Worm (Caenorhabditis elegans) whole organism, midembryonic: ENCODE data around the gene nfu-1.

Experiments
- T22C8.4 ChIP-seq: fragments of 200-800 bp; sonication (Bioruptor generic); IDR thresholded peaks from 2 replicates; pipeline ENCODE4 v1.3.6; 2022; ENCODE audit warnings: missing genetic modification characterization, missing compliant biosample characterization
- cog-1 ChIP-seq: sonication (generic microtip); optimal IDR thresholded peaks from 2 replicates; lab custom pipeline; 2016; ENCODE audit warnings: missing genetic modification characterization, missing compliant biosample characterization
- flt-1 ChIP-seq: fragments of 200-800 bp; sonication (Bioruptor generic); IDR thresholded peaks from 2 replicates; pipeline ENCODE4 v1.3.6; 2022; ENCODE audit warnings: missing genetic modification characterization, missing compliant biosample characterization
- klf-2 ChIP-seq: fragments of 200-800 bp; sonication (Bioruptor generic); conservative IDR thresholded peaks from 2 replicates; pipeline ENCODE4 v1.3.6; 2022; ENCODE audit warnings: missing genetic modification reagents, missing genetic modification characterization, missing compliant biosample characterization
- med-1 ChIP-seq: sonication (generic microtip); optimal IDR thresholded peaks from 2 replicates; lab custom pipeline; 2017; ENCODE audit warnings: missing genetic modification characterization, mild to moderate bottlenecking, missing compliant biosample characterization, antibody characterized with exemption, missing genetic modification reagents; ENCODE audit not compliant: insufficient read depth
- ref-1 ChIP-seq: fragments of 200-800 bp; sonication (Bioruptor generic); conservative IDR thresholded peaks from 2 replicates; pipeline ENCODE4 v1.3.6; 2022; ENCODE audit warnings: missing genetic modification reagents, missing genetic modification characterization, missing compliant biosample characterization
- tab-1 ChIP-seq: fragments of 200-800 bp; sonication (Bioruptor generic); IDR thresholded peaks from 2 replicates; pipeline ENCODE4 v1.3.6; 2022; ENCODE audit warnings: missing genetic modification characterization, missing compliant biosample characterization
- ztf-23 ChIP-seq: fragments of 200-800 bp; sonication (Bioruptor generic); IDR thresholded peaks from 2 replicates; pipeline ENCODE4 v1.3.6; 2022; ENCODE audit warnings: missing genetic modification reagents, missing genetic modification characterization, missing compliant biosample characterization
- ztf-29 ChIP-seq: fragments of 200-800 bp; sonication (Bioruptor generic); IDR thresholded peaks from 2 replicates; pipeline ENCODE4 v1.3.6; 2022; ENCODE audit warnings: missing genetic modification reagents, missing genetic modification characterization, missing compliant biosample characterization

nfu-1 gene

ce11 chrIV:10381035-10381434 lies 6.2 kb upstream of the nfu-1 start:
- TF ChIP-seq tab-1 (GFP tag; lab: Robert Waterston, UW) (no peak), cog-1 (tag; lab: Kevin White, UChicago) (no peak)

ce11 chrIV:10382894-10383293 lies 4.3 kb upstream of the nfu-1 start:
- no peak for TF ChIP-seq ref-1 (GFP tag; lab: Robert Waterston, UW)
- no peak for TF ChIP-seq ztf-29 (GFP tag; lab: Robert Waterston, UW)
- TF ChIP-seq ztf-23 (GFP tag; lab: Robert Waterston, UW) = no peak
- TF ChIP-seq med-1 = no peak
- no peak for TF ChIP-seq tab-1 (GFP tag; lab: Robert Waterston, UW)
- no peak for TF ChIP-seq klf-2 (GFP tag; lab: Robert Waterston, UW)
- no peak for TF ChIP-seq T22C8.4 (GFP tag; lab: Robert Waterston, UW)
- no peak for TF ChIP-seq cog-1 (tag; lab: Kevin White, UChicago)
- TF ChIP-seq flt-1 = no peak

ce11 chrIV:10388263-10388662 lies 1.1 kb downstream of the nfu-1 start, which contains the start of gene R10H10.3:
Gene R10H10.3 (plus strand): TSS chrIV:10388505.
- TF ChIP-seq klf-2 (GFP tag; lab: Robert Waterston, UW) = no peak
- TF ChIP-seq T22C8.4 (GFP tag; lab: Robert Waterston, UW) = no peak
- TF ChIP-seq cog-1 (tag; lab: Kevin White, UChicago) = no peak
- TF ChIP-seq ztf-29 (GFP tag; lab: Robert Waterston, UW) = no peak
- no peak for TF ChIP-seq flt-1
- no peak for TF ChIP-seq tab-1 (GFP tag; lab: Robert Waterston, UW)
- TF ChIP-seq ref-1 (GFP tag; lab: Robert Waterston, UW) = no peak
- TF ChIP-seq ztf-23 (GFP tag; lab: Robert Waterston, UW) = no peak
- TF ChIP-seq med-1 = no peak

ce11 chrIV:10391827-10392226 lies 4.6 kb downstream of the nfu-1 start, which contains the start of gene spe-26:
Gene spe-26 (minus strand): TSS chrIV:10391927.
- TF ChIP-seq med-1 (no peak), ztf-29 (GFP tag; lab: Robert Waterston, UW) (no peak), cog-1 (tag; lab: Kevin White, UChicago) (no peak), ref-1 (GFP tag; lab: Robert Waterston, UW) (no peak), tab-1 (GFP tag; lab: Robert Waterston, UW) (no peak), T22C8.4 (GFP tag; lab: Robert Waterston, UW) (no peak), ztf-23 (GFP tag; lab: Robert Waterston, UW) (no peak), klf-2 (GFP tag; lab: Robert Waterston, UW) (no peak)

- no peak for TF ChIP-seq T22C8.4 (GFP tag; lab: Robert Waterston, UW)
- no peak for TF ChIP-seq ztf-23 (GFP tag; lab: Robert Waterston, UW)
- TF ChIP-seq ztf-29 (GFP tag; lab: Robert Waterston, UW) = no peak
- TF ChIP-seq flt-1 = no peak
- no peak for TF ChIP-seq med-1
- no peak for TF ChIP-seq klf-2 (GFP tag; lab: Robert Waterston, UW)
- no peak for TF ChIP-seq tab-1 (GFP tag; lab: Robert Waterston, UW)
- no peak for TF ChIP-seq ref-1 (GFP tag; lab: Robert Waterston, UW)
- no peak for TF ChIP-seq cog-1 (tag; lab: Kevin White, UChicago)
Observed at ce11 chrIV:10394858-10395257, 7.6 kb downstream of the nfu-1 start, which contains the start of gene R10H10.4. Gene R10H10.4 (minus strand): TSS chrIV:10394958.

- TF ChIP-seq flt-1 (no peak), T22C8.4 (GFP tag; lab: Robert Waterston, UW) (no peak), tab-1 (GFP tag; lab: Robert Waterston, UW) (no peak)
Observed at ce11 chrIV:10396827-10397226, 9.6 kb downstream of the nfu-1 start.

ce11 chrIV:10398244-10398643 lies 11.0 kb downstream of the nfu-1 start:
- TF ChIP-seq ztf-29 (GFP tag; lab: Robert Waterston, UW) (no peak), cog-1 (tag; lab: Kevin White, UChicago) (no peak), klf-2 (GFP tag; lab: Robert Waterston, UW) (no peak), flt-1 (no peak), T22C8.4 (GFP tag; lab: Robert Waterston, UW) (no peak), tab-1 (GFP tag; lab: Robert Waterston, UW) (no peak), ztf-23 (GFP tag; lab: Robert Waterston, UW) (no peak), med-1 (no peak), ref-1 (GFP tag; lab: Robert Waterston, UW) (no peak)

- TF ChIP-seq tab-1 (GFP tag; lab: Robert Waterston, UW) = no peak
- peak; percentile 80 for TF ChIP-seq cog-1 (tag; lab: Kevin White, UChicago)
- no peak for TF ChIP-seq ztf-23 (GFP tag; lab: Robert Waterston, UW)
- no peak for TF ChIP-seq ztf-29 (GFP tag; lab: Robert Waterston, UW)
- no peak for TF ChIP-seq med-1
Observed at ce11 chrIV:10403193-10404058, 16.2 kb downstream of the nfu-1 start, which contains the start of gene gpa-7. Gene gpa-7 (plus strand): TSS chrIV:10404008.

ce11 chrIV:10409377-10409776 lies 22.2 kb downstream of the nfu-1 start, which contains the start of gene rfk-1:
Gene rfk-1 (minus strand): TSS chrIV:10409477.
- TF ChIP-seq tab-1 (GFP tag; lab: Robert Waterston, UW) (no peak), cog-1 (tag; lab: Kevin White, UChicago) (no peak), med-1 (no peak), flt-1 (no peak), T22C8.4 (GFP tag; lab: Robert Waterston, UW) (no peak), klf-2 (GFP tag; lab: Robert Waterston, UW) (no peak), ztf-29 (GFP tag; lab: Robert Waterston, UW) (no peak)

ce11 chrIV:10413828-10414227 lies 26.6 kb downstream of the nfu-1 start, which contains the start of gene R10H10.7:
Gene R10H10.7 (minus strand): TSS chrIV:10413928.
- no peak for TF ChIP-seq klf-2 (GFP tag; lab: Robert Waterston, UW)
- no peak for TF ChIP-seq flt-1
- no peak for TF ChIP-seq ztf-23 (GFP tag; lab: Robert Waterston, UW)
- no peak for TF ChIP-seq med-1
- TF ChIP-seq ztf-29 (GFP tag; lab: Robert Waterston, UW) = no peak
- TF ChIP-seq ref-1 (GFP tag; lab: Robert Waterston, UW) = no peak
- TF ChIP-seq cog-1 (tag; lab: Kevin White, UChicago) = no peak
- no peak for TF ChIP-seq tab-1 (GFP tag; lab: Robert Waterston, UW)
